Worm (Caenorhabditis elegans): ENCODE data around the gene C18E9.5.

Gene C18E9.5

DNA sequence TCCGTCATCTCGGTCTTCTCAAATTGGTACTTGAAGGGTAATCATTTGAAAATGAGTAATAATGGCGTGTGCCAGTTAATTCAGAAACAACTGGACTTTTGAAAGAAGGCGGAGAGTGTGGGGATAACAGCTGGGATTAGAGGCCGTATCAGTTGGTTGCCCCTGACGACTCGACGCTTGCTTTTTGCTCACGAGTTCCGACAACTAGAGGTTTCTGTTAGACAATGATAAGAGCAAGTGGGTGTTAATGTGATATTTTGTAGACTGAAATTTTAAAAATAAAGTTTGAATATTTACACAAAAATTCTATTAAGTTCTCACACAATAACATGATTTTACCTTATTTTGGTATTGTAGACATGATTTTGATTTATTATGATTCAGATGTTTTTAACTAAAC lies 35.3 kb downstream of the C18E9.5 start, which contains the start of gene F44G4.7:
TSS of gene F44G4.7 (minus strand) at position 101 of the 400 bp plus-strand sequence.
- TF ChIP-seq fkh-10 (GFP tag; optimal IDR thresholded peaks at IDR 0.05) (no peak), ceh-82 (tag; optimal IDR thresholded peaks at IDR 0.05) (no peak), egl-27 (tag; optimal IDR thresholded peaks at IDR 0.05) (no peak), nhr-77 (tag; optimal IDR thresholded peaks at IDR 0.05) (no peak)

DNA sequence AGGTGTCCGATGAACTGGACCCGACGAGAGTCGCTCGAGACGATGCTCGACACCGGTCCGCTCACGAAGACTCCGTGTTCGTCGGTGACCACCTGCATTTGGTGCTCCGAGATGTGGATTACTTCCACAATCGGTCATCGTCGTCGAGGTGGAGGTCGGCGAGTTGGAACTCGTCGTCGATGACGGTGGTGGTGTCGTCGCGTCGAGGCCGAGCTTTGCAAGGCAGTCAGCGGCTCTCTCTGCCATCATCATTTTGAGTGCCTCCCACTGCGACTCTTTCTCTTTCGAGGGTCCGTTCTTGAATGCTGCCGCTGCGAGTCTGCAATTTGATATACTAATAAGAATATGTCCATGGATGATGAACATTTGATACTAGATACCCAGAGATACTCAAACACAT lies 38.0 kb downstream of the C18E9.5 start:
- no peak for TF ChIP-seq unc-62 (GFP tag; optimal IDR thresholded peaks at IDR 0.05)
- no peak for TF ChIP-seq tbx-2 (tag; optimal IDR thresholded peaks at IDR 0.05)
- TF ChIP-seq nhr-67 (tag; optimal IDR thresholded peaks at IDR 0.05) = no peak
- TF ChIP-seq zag-1 (tag; optimal IDR thresholded peaks at IDR 0.05) = no peak
- TF ChIP-seq ztf-4 (tag; optimal IDR thresholded peaks at IDR 0.05) = no peak
- TF ChIP-seq egl-5 (tag; optimal IDR thresholded peaks at IDR 0.05) = no peak
- TF ChIP-seq ceh-28 (tag; optimal IDR thresholded peaks at IDR 0.05) = no peak
- no peak for TF ChIP-seq nhr-237 (tag; optimal IDR thresholded peaks at IDR 0.05)
- no peak for TF ChIP-seq nhr-12 (tag; optimal IDR thresholded peaks at IDR 0.05)
- TF ChIP-seq nhr-77 (tag; optimal IDR thresholded peaks at IDR 0.05) = no peak
- TF ChIP-seq ceh-16 (tag; optimal IDR thresholded peaks at IDR 0.05) = no peak
- TF ChIP-seq nhr-28 (tag; optimal IDR thresholded peaks at IDR 0.05) = no peak
- TF ChIP-seq nhr-11 (tag; optimal IDR thresholded peaks at IDR 0.05) = no peak
- no peak for TF ChIP-seq elt-2 (tag; optimal IDR thresholded peaks at IDR 0.05)
- no peak for TF ChIP-seq fkh-2 (tag; optimal IDR thresholded peaks at IDR 0.05)
- TF ChIP-seq mdl-1 (tag; optimal IDR thresholded peaks at IDR 0.05) = no peak

DNA sequence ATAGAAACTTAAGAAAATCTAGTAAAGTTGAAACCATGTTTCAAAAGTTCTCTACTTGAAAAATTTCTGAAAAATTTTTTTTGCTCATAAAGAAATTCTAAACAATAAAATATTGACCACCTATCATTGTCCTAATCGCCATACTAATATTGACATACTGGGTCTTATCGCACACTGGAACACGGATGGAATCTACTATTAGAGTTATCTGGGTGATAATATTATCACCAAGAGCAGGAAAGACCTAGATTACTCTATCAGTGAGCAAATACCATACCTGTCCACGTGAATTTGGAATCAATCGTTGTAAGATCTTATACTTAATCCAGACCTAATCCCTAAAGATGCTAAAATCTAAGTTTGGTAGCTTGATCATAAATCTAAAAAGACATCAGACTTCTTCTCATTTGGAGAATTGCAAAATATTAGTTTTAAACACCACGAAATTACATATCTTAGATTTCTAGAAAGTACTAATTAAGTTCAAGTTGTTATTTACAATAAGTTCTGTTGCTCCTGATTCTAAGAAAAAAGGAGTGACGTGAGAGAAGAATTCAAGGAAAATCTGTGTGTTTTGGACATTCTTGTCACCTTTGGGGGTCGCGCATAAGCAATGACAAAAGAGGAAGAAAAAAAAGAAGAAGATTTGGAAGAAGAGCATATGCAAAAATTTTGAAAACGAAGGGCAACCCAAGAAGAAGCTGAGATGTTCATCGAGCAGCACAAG lies 40.4 kb downstream of the C18E9.5 start:
- TF ChIP-seq fkh-10 (GFP tag; optimal IDR thresholded peaks at IDR 0.05) (no peak), nfya-1 (tag; optimal IDR thresholded peaks at IDR 0.05; ENCODE audit: insufficient read depth) (no peak), nhr-23 (tag; optimal IDR thresholded peaks at IDR 0.05) (no peak), elt-2 (tag; optimal IDR thresholded peaks at IDR 0.05) (peak; percentile 36)

DNA sequence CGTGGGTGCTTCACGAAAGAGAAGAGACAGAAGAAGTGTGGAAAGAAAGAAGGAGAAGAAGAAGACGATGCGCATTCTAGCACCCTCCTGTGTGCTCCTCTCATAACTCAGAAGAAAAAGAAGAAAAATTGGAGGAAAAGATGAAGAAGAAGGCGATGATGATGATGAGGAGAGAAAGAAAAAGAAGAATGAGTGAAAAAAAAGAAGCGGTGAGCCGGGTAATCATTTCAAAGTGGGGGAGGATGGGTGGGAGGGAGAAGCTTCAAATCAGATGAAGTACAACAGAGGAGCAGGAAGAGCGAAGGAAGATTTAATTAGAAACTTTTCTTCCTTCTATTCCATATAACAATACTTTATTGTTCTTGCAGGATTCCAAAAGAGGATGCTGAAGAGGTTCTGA lies 40.9 kb downstream of the C18E9.5 start:
- TF ChIP-seq nfya-1 (tag; optimal IDR thresholded peaks at IDR 0.05; ENCODE audit: insufficient read depth) (peak; percentile 5), aly-2 (tag; optimal IDR thresholded peaks at IDR 0.05) (no peak), nhr-77 (tag; optimal IDR thresholded peaks at IDR 0.05) (no peak), nhr-11 (tag; optimal IDR thresholded peaks at IDR 0.05) (no peak), ceh-28 (tag; optimal IDR thresholded peaks at IDR 0.05) (no peak), jun-1 (tag; optimal IDR thresholded peaks at IDR 0.05) (no peak), mdl-1 (tag; optimal IDR thresholded peaks at IDR 0.05) (no peak), daf-12 (tag; optimal IDR thresholded peaks at IDR 0.05) (no peak), pha-4 (tag; optimal IDR thresholded peaks at IDR 0.05) (no peak), fkh-10 (GFP tag; optimal IDR thresholded peaks at IDR 0.05) (peak; percentile 41), snpc-4 (tag; optimal IDR thresholded peaks at IDR 0.05) (no peak), R02D3.7 (tag; optimal IDR thresholded peaks at IDR 0.05) (no peak), ceh-16 (tag; optimal IDR thresholded peaks at IDR 0.05) (no peak), ztf-11 (tag; optimal IDR thresholded peaks at IDR 0.05) (no peak), zag-1 (tag; optimal IDR thresholded peaks at IDR 0.05) (no peak), ceh-9 (tag; optimal IDR thresholded peaks at IDR 0.05) (no peak), eor-1 (tag; optimal IDR thresholded peaks at IDR 0.05) (no peak)

DNA sequence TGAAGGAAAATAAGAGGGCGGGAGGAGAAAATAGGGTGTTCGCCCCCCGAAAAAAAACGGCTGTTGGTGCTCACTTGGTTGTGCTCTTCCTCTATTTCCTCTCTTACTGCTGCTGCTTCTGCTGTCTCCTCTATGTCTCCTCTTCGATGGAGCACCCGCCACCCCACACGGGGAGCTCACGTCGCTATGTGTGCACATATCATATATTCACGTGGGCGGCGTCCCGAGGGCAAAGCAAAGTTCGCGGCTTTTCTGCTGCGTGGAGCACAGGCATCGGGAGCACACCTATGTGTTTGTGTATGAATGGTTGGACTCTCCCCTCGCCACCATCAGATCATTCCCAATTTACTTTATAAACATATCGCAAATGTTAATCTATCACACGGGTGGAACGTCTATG lies 43.6 kb downstream of the C18E9.5 start:
- TF ChIP-seq fos-1 (tag; optimal IDR thresholded peaks at IDR 0.05) (no peak), elt-3 (tag; optimal IDR thresholded peaks at IDR 0.05) (no peak), pha-4 (tag; optimal IDR thresholded peaks at IDR 0.05) (peak; percentile 73), pqm-1 (tag; optimal IDR thresholded peaks at IDR 0.05) (no peak), nhr-76 (tag; optimal IDR thresholded peaks at IDR 0.05) (no peak), nhr-11 (tag; optimal IDR thresholded peaks at IDR 0.05) (no peak), nhr-12 (tag; optimal IDR thresholded peaks at IDR 0.05) (no peak), ama-1 (optimal IDR thresholded peaks at IDR 0.05) (no peak), nfya-1 (tag; optimal IDR thresholded peaks at IDR 0.05; ENCODE audit: insufficient read depth) (peak; percentile 52), jun-1 (tag; optimal IDR thresholded peaks at IDR 0.05) (no peak), R02D3.7 (tag; optimal IDR thresholded peaks at IDR 0.05) (no peak), lsy-12 (tag; optimal IDR thresholded peaks at IDR 0.05) (no peak), elt-1 (tag; optimal IDR thresholded peaks at IDR 0.05) (no peak)
